Worm (Caenorhabditis elegans): ENCODE results near the gene madf-11.

DNA sequence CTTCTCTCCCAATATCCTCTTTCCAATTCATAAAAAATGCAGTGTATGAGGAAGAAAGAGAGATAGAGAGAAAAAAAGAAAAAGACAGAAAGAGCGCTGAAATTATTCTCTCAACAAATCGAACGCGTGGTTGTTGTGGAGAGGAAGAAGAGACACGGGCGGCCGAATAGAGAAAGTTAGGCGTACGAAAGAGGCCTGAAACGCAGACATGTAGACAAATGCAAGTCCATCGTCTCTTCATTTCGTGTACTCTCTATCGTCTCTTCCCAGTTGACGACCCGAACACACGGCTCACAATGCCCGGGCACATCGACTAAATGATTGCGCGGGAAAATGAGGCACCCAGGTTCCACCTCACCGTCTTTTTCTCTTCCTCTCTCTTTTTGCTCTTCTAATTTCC lies 17.9 kb upstream of the madf-11 start:
- TF ChIP-seq F10E7.11 (tag; optimal IDR thresholded peaks at IDR 0.05): no peak
- no peak for TF ChIP-seq dpl-1 (GFP tag; optimal IDR thresholded peaks at IDR 0.05)
- no peak for TF ChIP-seq bed-2 (GFP tag; IDR thresholded peaks at IDR 0.05)
- TF ChIP-seq atf-7 (tag; optimal IDR thresholded peaks at IDR 0.05): no peak
- no peak for TF ChIP-seq xnd-1 (tag; optimal IDR thresholded peaks at IDR 0.05)
- TF ChIP-seq snpc-4 (GFP tag; optimal IDR thresholded peaks at IDR 0.05): peak; percentile 22
- TF ChIP-seq snpc-4 (tag; optimal IDR thresholded peaks at IDR 0.05): peak in 3 of 4 experiments; percentile 20 to 50 (median 48)
- peak; percentile 35 for TF ChIP-seq ZK185.1 (tag; optimal IDR thresholded peaks at IDR 0.05; ENCODE audit: poor library complexity, severe bottlenecking)
- TF ChIP-seq nfyb-1 (GFP tag; IDR thresholded peaks at IDR 0.05): no peak
- no peak for TF ChIP-seq egl-18 (GFP tag; IDR thresholded peaks at IDR 0.05)
- TF ChIP-seq unc-62 (GFP tag; optimal IDR thresholded peaks at IDR 0.05): no peak
- no peak for TF ChIP-seq ama-1 (optimal IDR thresholded peaks at IDR 0.05)
- TF ChIP-seq ama-1 (GFP tag; optimal IDR thresholded peaks at IDR 0.05): no peak
- peak; percentile 22; the same call in 1 of the 2 replicates for TF ChIP-seq C17E4.6 (GFP tag; IDR thresholded peaks at IDR 0.05)
- TF ChIP-seq ztf-18 (tag; optimal IDR thresholded peaks at IDR 0.05): no peak
- TF ChIP-seq B0261.1 (tag; optimal IDR thresholded peaks at IDR 0.05): no peak

All from whole organism, young adult.